Worm (Caenorhabditis elegans): ENCODE data around the gene F55B12.10.

The F55B12.10 gene

DNA sequence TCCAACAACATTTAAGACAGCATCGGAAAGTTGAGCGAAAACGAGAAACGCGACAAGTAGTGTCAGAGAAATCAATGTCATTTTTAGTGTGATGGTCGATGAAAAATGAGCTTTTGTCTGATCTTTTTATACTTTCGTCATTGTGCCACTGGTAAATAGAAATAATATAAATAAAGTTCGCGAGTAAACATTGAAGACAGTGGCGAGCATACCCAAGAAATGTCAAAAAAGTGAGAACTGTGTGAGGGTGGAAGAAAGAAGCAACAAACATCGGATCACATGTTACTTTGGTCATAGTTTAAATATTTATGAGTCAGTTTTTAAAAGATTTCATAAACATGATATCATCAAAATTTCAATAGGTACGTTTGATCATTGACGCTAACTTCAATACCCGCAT is 14.8 kb downstream of the F55B12.10 start, which contains the start of gene ttr-21:
Gene ttr-21, minus strand, starts transcription at position 100 of the 400 bp plus-strand sequence.
- TF ChIP-seq F13C5.2 (tag; optimal IDR thresholded peaks at IDR 0.05) (no peak), hmg-4 (GFP tag; optimal IDR thresholded peaks at IDR 0.05) (no peak)

DNA sequence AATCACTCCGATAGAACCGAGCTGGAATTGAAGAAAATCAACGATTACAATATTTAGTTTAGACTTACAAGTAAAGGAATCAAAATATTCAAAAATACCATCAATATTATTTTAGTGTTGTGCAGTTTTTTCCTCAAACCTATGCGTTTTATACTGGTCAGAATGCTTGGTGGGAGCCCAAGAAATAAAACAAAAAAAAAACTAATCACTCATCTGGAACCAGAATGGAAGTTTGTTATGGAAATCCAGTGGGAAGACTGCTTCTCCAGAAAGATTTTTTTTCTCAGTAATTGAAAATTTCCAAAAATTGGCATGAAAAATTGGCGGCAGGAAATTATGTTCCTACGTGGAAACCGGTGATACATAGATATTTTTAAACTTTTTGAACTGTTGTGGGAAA is 16.8 kb downstream of the F55B12.10 start, which contains the start of gene srx-134:
Gene srx-134, minus strand, starts transcription at position 101 of the 400 bp plus-strand sequence.
- TF ChIP-seq sea-1 (GFP tag; conservative IDR thresholded peaks at IDR 0.05) (no peak), aly-1 (tag; optimal IDR thresholded peaks at IDR 0.05) (no peak), flt-1 (GFP tag; IDR thresholded peaks at IDR 0.05) (no peak), ceh-36 (tag; optimal IDR thresholded peaks at IDR 0.05) (no peak), tra-4 (tag; optimal IDR thresholded peaks at IDR 0.05) (no peak), ets-7 (tag; optimal IDR thresholded peaks at IDR 0.05) (no peak), scrt-1 (GFP tag; IDR thresholded peaks at IDR 0.05) (no peak), hmg-4 (GFP tag; optimal IDR thresholded peaks at IDR 0.05) (no peak), pes-1 (GFP tag; IDR thresholded peaks at IDR 0.05) (no peak), hmbx-1 (tag; optimal IDR thresholded peaks at IDR 0.05) (no peak), B0310.2 (tag; optimal IDR thresholded peaks at IDR 0.05) (no peak), F13C5.2 (tag; optimal IDR thresholded peaks at IDR 0.05) (no peak), tbx-11 (GFP tag; IDR thresholded peaks at IDR 0.05) (no peak), ceh-13 (GFP tag; optimal IDR thresholded peaks at IDR 0.05) (no peak), ama-1 (optimal IDR thresholded peaks at IDR 0.05) (no peak)

DNA sequence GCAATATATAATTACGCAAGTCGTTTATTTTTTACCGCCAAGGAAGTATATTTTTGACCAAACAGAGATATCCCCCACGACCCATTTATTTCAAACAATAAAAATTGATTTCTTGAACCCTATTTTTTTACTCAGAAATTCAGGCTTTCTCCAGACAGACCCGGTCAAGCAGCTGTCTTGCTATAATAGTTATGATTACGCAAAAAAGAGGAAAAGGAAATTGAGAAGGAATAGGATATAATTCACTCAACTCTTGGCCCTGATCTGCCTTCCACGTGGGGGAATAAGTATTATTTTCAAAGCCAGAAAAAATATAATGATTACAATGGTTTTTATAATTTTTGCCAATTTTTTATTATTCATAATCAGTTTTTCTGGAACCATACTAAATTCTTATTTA is 17.6 kb downstream of the F55B12.10 start, which contains the start of gene srx-136:
Gene srx-136, plus strand, starts transcription at position 301 of the 400 bp plus-strand sequence.
- no peak for TF ChIP-seq ceh-13 (GFP tag; optimal IDR thresholded peaks at IDR 0.05)
- no peak for TF ChIP-seq aly-1 (tag; optimal IDR thresholded peaks at IDR 0.05)
- no peak for TF ChIP-seq sea-1 (GFP tag; conservative IDR thresholded peaks at IDR 0.05)
- no peak for TF ChIP-seq tra-4 (tag; optimal IDR thresholded peaks at IDR 0.05)
- no peak for TF ChIP-seq B0310.2 (tag; optimal IDR thresholded peaks at IDR 0.05)
- TF ChIP-seq ets-7 (tag; optimal IDR thresholded peaks at IDR 0.05): no peak
- no peak for TF ChIP-seq flt-1 (GFP tag; IDR thresholded peaks at IDR 0.05)

DNA sequence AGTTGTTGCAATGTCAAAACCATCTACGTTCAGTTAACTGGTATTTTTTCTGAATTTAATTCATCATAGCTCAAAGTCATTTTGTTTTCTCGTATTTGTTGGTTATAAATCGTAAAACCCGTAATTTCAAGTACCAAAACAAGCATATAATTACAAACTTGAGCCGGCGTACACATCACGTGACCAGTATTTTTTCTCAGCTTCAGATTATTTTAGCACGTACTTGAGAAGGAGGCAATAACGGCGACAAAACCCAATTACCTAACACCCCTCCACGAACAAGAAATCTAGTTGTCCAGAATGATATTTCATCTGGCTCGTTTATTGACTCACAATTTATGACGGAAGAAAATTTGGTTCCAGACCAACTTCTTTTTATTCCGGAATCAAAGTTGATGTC is 19.4 kb downstream of the F55B12.10 start, which contains the start of gene srx-135:
Gene srx-135, plus strand, starts transcription at position 301 of the 400 bp plus-strand sequence.
- no peak for TF ChIP-seq F13C5.2 (tag; optimal IDR thresholded peaks at IDR 0.05)
- TF ChIP-seq pes-1 (GFP tag; IDR thresholded peaks at IDR 0.05): no peak
- no peak for TF ChIP-seq hmbx-1 (tag; optimal IDR thresholded peaks at IDR 0.05)
- no peak for TF ChIP-seq ceh-13 (GFP tag; optimal IDR thresholded peaks at IDR 0.05)
- no peak for TF ChIP-seq hnd-1 (tag; optimal IDR thresholded peaks at IDR 0.05)
- TF ChIP-seq B0310.2 (tag; optimal IDR thresholded peaks at IDR 0.05): no peak

DNA sequence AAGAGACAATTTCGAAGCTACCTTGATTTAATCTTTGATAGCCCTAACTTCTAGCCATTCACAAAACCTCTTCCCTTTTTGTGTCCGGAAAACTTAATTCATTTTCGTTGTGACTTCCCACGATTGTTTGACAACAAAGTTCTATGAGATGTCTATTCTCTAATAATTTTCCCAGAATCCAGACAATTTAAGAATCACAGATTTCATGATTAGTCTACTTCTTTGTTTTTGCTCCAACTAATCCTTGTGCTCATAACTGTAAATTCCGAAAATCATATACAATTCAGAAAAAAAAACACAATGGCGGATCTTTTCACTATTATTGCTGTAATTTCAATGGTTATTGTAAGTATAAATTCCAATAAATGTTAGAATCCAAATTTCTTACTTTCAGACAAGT is 23.0 kb downstream of the F55B12.10 start, which contains the start of gene srx-137:
Gene srx-137, plus strand, starts transcription at position 301 of the 400 bp plus-strand sequence.
- TF ChIP-seq ceh-36 (tag; optimal IDR thresholded peaks at IDR 0.05) (no peak), ets-7 (tag; optimal IDR thresholded peaks at IDR 0.05) (no peak), hmg-4 (GFP tag; optimal IDR thresholded peaks at IDR 0.05) (no peak), hmbx-1 (tag; optimal IDR thresholded peaks at IDR 0.05) (no peak), ceh-13 (GFP tag; optimal IDR thresholded peaks at IDR 0.05) (no peak), F13C5.2 (tag; optimal IDR thresholded peaks at IDR 0.05) (no peak), tbx-11 (GFP tag; IDR thresholded peaks at IDR 0.05) (no peak), ama-1 (optimal IDR thresholded peaks at IDR 0.05) (no peak), B0310.2 (tag; optimal IDR thresholded peaks at IDR 0.05) (no peak), aly-1 (tag; optimal IDR thresholded peaks at IDR 0.05) (no peak), tbx-37 (GFP tag; conservative IDR thresholded peaks at IDR 0.05) (no peak), hnd-1 (tag; optimal IDR thresholded peaks at IDR 0.05) (no peak), pes-1 (GFP tag; IDR thresholded peaks at IDR 0.05) (no peak), tra-4 (tag; optimal IDR thresholded peaks at IDR 0.05) (no peak), flt-1 (GFP tag; IDR thresholded peaks at IDR 0.05) (no peak), sea-1 (GFP tag; conservative IDR thresholded peaks at IDR 0.05) (no peak), scrt-1 (GFP tag; IDR thresholded peaks at IDR 0.05) (no peak)

DNA sequence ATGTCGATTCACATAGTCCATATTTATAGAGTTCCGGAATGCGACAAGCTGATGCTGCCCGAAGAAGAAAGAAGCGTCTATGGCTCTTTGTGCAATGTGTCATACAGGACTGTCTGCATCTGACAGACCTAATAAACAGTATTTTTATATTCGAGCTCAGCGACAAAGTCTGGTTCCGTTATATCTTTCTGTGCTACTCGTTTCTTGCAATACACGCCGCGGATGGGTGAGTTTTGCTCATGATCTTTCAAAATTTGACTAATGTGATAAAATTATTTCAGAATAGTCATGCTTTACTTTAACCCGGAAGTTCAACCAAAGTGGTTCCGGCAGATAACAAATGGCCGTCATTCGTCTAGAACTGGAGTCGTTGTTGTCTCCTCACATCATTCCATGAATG is 24.2 kb downstream of the F55B12.10 start:
- TF ChIP-seq hmg-4 (GFP tag; optimal IDR thresholded peaks at IDR 0.05) (no peak), ceh-13 (GFP tag; optimal IDR thresholded peaks at IDR 0.05) (no peak), ama-1 (optimal IDR thresholded peaks at IDR 0.05) (no peak), pes-1 (GFP tag; IDR thresholded peaks at IDR 0.05) (no peak), tbx-37 (GFP tag; conservative IDR thresholded peaks at IDR 0.05) (no peak), B0310.2 (tag; optimal IDR thresholded peaks at IDR 0.05) (no peak), tbx-11 (GFP tag; IDR thresholded peaks at IDR 0.05) (no peak)

DNA sequence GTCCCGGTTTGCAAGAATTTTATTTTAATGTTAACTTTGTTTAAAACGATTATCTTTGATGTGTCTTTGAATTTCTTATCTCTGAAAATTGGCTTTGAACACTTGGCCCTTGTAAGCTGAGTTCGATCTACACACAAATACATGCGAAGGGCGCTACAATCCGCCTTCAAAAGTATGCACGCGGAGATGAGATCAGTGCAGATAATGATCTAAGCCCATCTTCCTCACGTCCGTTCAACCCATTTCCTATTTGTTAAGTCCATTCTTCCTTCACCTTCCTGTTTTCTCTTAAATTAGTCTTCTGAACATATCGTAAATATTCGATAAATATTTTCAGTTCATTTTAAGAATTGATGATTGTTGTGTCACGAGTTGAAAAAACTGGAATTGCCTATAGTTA is 26.8 kb downstream of the F55B12.10 start, which contains the start of gene nhr-175:
Gene nhr-175, plus strand, starts transcription at position 339 of the 400 bp plus-strand sequence.
- TF ChIP-seq B0310.2 (tag; optimal IDR thresholded peaks at IDR 0.05): no peak
- no peak for TF ChIP-seq aly-1 (tag; optimal IDR thresholded peaks at IDR 0.05)
- TF ChIP-seq F13C5.2 (tag; optimal IDR thresholded peaks at IDR 0.05): no peak
- no peak for TF ChIP-seq hmg-4 (GFP tag; optimal IDR thresholded peaks at IDR 0.05)
- no peak for TF ChIP-seq hnd-1 (tag; optimal IDR thresholded peaks at IDR 0.05)
- TF ChIP-seq tra-4 (tag; optimal IDR thresholded peaks at IDR 0.05): no peak
- no peak for TF ChIP-seq tbx-37 (GFP tag; conservative IDR thresholded peaks at IDR 0.05)
- TF ChIP-seq pes-1 (GFP tag; IDR thresholded peaks at IDR 0.05): no peak
- no peak for TF ChIP-seq sea-1 (GFP tag; conservative IDR thresholded peaks at IDR 0.05)
- no peak for TF ChIP-seq scrt-1 (GFP tag; IDR thresholded peaks at IDR 0.05)
- TF ChIP-seq hmbx-1 (tag; optimal IDR thresholded peaks at IDR 0.05): no peak

DNA sequence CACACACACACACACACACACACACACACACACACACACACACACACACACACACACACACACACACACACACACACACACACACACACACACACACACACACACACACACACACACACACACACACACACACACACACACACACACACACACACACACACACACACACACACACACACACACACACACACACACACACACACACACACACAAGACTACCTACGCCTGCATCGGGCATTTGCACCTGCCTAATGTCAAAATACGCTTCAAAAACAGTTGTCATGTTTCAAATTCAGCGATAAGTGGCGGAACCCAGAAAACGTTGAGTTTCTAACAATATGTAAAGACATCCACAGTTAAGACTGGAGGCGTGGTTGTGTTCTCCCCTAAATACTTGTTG is 29.4 kb downstream of the F55B12.10 start:
- TF ChIP-seq hmbx-1 (tag; optimal IDR thresholded peaks at IDR 0.05): peak; percentile 30
- peak; percentile 10 for TF ChIP-seq B0310.2 (tag; optimal IDR thresholded peaks at IDR 0.05)
